Fruit fly (Drosophila melanogaster) whole organism, embryonic: ENCODE measurements around the gene dysc.

ENCODE experiments used
- CG10366 ChIP-seq: fragments of 200-800 bp; sonication (Bioruptor generic); IDR thresholded peaks from 2 replicates; pipeline ENCODE4 v1.3.6; 2022; ENCODE audit warnings: missing biosample characterization, missing genetic modification characterization
- CG11093 ChIP-seq: fragments of 200-800 bp; sonication (Bioruptor generic); IDR thresholded peaks from 3 replicates; pipeline ENCODE4 v1.3.6; 2022; ENCODE audit warnings: missing biosample characterization, missing genetic modification characterization
- CG11723 ChIP-seq: fragments of 200-800 bp; sonication (Bioruptor generic); optimal IDR thresholded peaks from 2 replicates; lab custom pipeline; 2017; ENCODE audit warnings: missing biosample characterization, mild to moderate bottlenecking, missing genetic modification characterization
- CG12104 ChIP-seq: fragments of 200-800 bp; sonication (Bioruptor generic); optimal IDR thresholded peaks from 3 replicates; lab custom pipeline; 2016; ENCODE audit warnings: missing biosample characterization, missing genetic modification characterization
- CG13624 ChIP-seq: fragments of 200-800 bp; sonication (Bioruptor generic); optimal IDR thresholded peaks from 2 replicates; lab custom pipeline; 2016; ENCODE audit warnings: missing biosample characterization, missing genetic modification characterization
- CG13894 ChIP-seq: fragments of 200-800 bp; sonication (Bioruptor generic); optimal IDR thresholded peaks from 3 replicates; lab custom pipeline; 2018; ENCODE audit warnings: missing biosample characterization, mild to moderate bottlenecking, missing genetic modification characterization, moderate library complexity
- CG14441 ChIP-seq: fragments of 200-800 bp; sonication (Bioruptor generic); IDR thresholded peaks from 2 replicates; pipeline ENCODE4 v1.3.6; 2022; ENCODE audit warnings: missing biosample characterization, missing genetic modification characterization
- CG17328 ChIP-seq: fragments of 200-800 bp; sonication (Bioruptor generic); IDR thresholded peaks from 2 replicates; pipeline ENCODE4 v1.3.6; 2022; ENCODE audit warnings: missing biosample characterization, missing genetic modification characterization
- CG17359 ChIP-seq: fragments of 200-800 bp; sonication (Bioruptor generic); optimal IDR thresholded peaks from 3 replicates; lab custom pipeline; 2018; ENCODE audit warnings: missing biosample characterization, mild to moderate bottlenecking, missing genetic modification characterization, moderate library complexity
- CG18262 ChIP-seq: fragments of 200-800 bp; optimal IDR thresholded peaks from 3 replicates; lab custom pipeline; 2019; ENCODE audit warnings: missing biosample characterization, mild to moderate bottlenecking, missing genetic modification characterization, moderate library complexity
- CG2120 ChIP-seq: fragments of 200-800 bp; sonication (Bioruptor generic); optimal IDR thresholded peaks from 3 replicates; lab custom pipeline; 2016; ENCODE audit warnings: missing biosample characterization, missing genetic modification characterization
- CG31441 ChIP-seq: fragments of 200-800 bp; sonication (Bioruptor generic); IDR thresholded peaks from 2 replicates; pipeline ENCODE4 v1.3.6; 2022; ENCODE audit warnings: missing biosample characterization, missing genetic modification characterization
- CG4424 ChIP-seq: fragments of 200-800 bp; sonication (Bioruptor generic); optimal IDR thresholded peaks from 3 replicates; lab custom pipeline; 2016; ENCODE audit warnings: missing biosample characterization, missing genetic modification characterization
- CG4707 ChIP-seq: fragments of 200-800 bp; sonication (Bioruptor generic); optimal IDR thresholded peaks from 2 replicates; lab custom pipeline; 2018; ENCODE audit warnings: missing biosample characterization, mild to moderate bottlenecking, missing genetic modification characterization, moderate library complexity
- CG8290 ChIP-seq, 3 experiments: fragments of 200-800 bp; sonication (Bioruptor generic); optimal IDR thresholded peaks; 2 replicates each; lab custom pipeline; 2016 to 2019; ENCODE audit warnings: missing biosample characterization in 3 of 3, missing genetic modification characterization in 3 of 3, mild to moderate bottlenecking in 2 of 3, moderate library complexity in 1 of 3
- CTCF ChIP-seq: fragments of 200-800 bp; sonication (Bioruptor generic); optimal IDR thresholded peaks from 2 replicates; lab custom pipeline; 2017; ENCODE audit warnings: missing biosample characterization, mild to moderate bottlenecking, missing genetic modification characterization, moderate library complexity
- D ChIP-seq, 2 experiments: fragments of 200-800 bp in 1 of 2; fragments of >200 bp in 1 of 2; sonication (Bioruptor generic) in 1 of 2; optimal IDR thresholded peaks; 2 replicates in 1 of 2; 3 replicates in 1 of 2; lab custom pipeline; 2017; ENCODE audit warnings: mild to moderate bottlenecking in 1 of 2, missing biosample characterization in 1 of 2, missing genetic modification characterization in 1 of 2, missing genetic modification reagents in 1 of 2
- Dip3 ChIP-seq: fragments of 200-800 bp; sonication (Bioruptor generic); optimal IDR thresholded peaks from 3 replicates; lab custom pipeline; 2016; ENCODE audit warnings: missing biosample characterization, missing genetic modification characterization
- Drgx ChIP-seq: fragments of 200-800 bp; sonication (Bioruptor generic); IDR thresholded peaks from 2 replicates; pipeline ENCODE4 v1.3.6; 2022; ENCODE audit warnings: missing biosample characterization, missing genetic modification characterization
- E2f2 ChIP-seq: fragments of 200-800 bp; sonication (Bioruptor generic); IDR thresholded peaks from 2 replicates; pipeline ENCODE4 v1.3.6; 2022; ENCODE audit warnings: missing biosample characterization, missing genetic modification characterization
- Ets97D ChIP-seq: fragments of 200-800 bp; sonication (Bioruptor generic); optimal IDR thresholded peaks from 3 replicates; lab custom pipeline; 2016; ENCODE audit warnings: missing biosample characterization, missing genetic modification characterization
- Fer1 ChIP-seq: fragments of 200-800 bp; sonication (Bioruptor generic); optimal IDR thresholded peaks from 2 replicates; lab custom pipeline; 2017; ENCODE audit warnings: missing biosample characterization, mild to moderate bottlenecking, missing genetic modification characterization
- Fer2 ChIP-seq: fragments of 200-800 bp; sonication (Bioruptor generic); optimal IDR thresholded peaks from 2 replicates; lab custom pipeline; 2018; ENCODE audit warnings: missing biosample characterization, mild to moderate bottlenecking, missing genetic modification characterization, moderate library complexity
- Gsc ChIP-seq: fragments of 200-800 bp; sonication (Bioruptor generic); IDR thresholded peaks from 2 replicates; pipeline ENCODE4 v1.3.6; 2022; ENCODE audit warnings: missing biosample characterization, missing genetic modification characterization
- Hand ChIP-seq: fragments of 200-800 bp; sonication (Bioruptor generic); optimal IDR thresholded peaks from 2 replicates; lab custom pipeline; 2017; ENCODE audit warnings: mild to moderate bottlenecking, missing biosample characterization, missing genetic modification reagents, missing genetic modification characterization
- MTF-1 ChIP-seq: fragments of 200-800 bp; sonication (Bioruptor generic); optimal IDR thresholded peaks from 2 replicates; lab custom pipeline; 2018; ENCODE audit warnings: missing biosample characterization, mild to moderate bottlenecking, missing genetic modification characterization, borderline replicate concordance
- Myb ChIP-seq: fragments of 200-800 bp; sonication (Bioruptor generic); optimal IDR thresholded peaks from 2 replicates; lab custom pipeline; 2016; ENCODE audit warnings: missing biosample characterization, missing genetic modification characterization
- Optix ChIP-seq: fragments of 200-800 bp; sonication (Bioruptor generic); IDR thresholded peaks from 3 replicates; pipeline ENCODE4 v1.3.6; 2022; ENCODE audit warnings: missing biosample characterization, missing genetic modification characterization
- Scr ChIP-seq: fragments of 200-800 bp; sonication (Bioruptor generic); IDR thresholded peaks from 2 replicates; pipeline ENCODE4 v1.3.6; 2022; ENCODE audit warnings: missing biosample characterization, missing genetic modification characterization; ENCODE audit not compliant: partially characterized antibody
- Ssrp ChIP-seq: fragments of 200-800 bp; sonication (Bioruptor generic); optimal IDR thresholded peaks from 2 replicates; lab custom pipeline; 2018; ENCODE audit warnings: missing biosample characterization, mild to moderate bottlenecking, missing genetic modification characterization, moderate library complexity
- Xbp1 ChIP-seq: fragments of 200-800 bp; sonication (Bioruptor generic); optimal IDR thresholded peaks from 3 replicates; lab custom pipeline; 2016; ENCODE audit warnings: missing biosample characterization, mild to moderate bottlenecking, missing genetic modification characterization
- YL-1 ChIP-seq: fragments of 200-800 bp; sonication (Bioruptor generic); optimal IDR thresholded peaks from 3 replicates; lab custom pipeline; 2017; ENCODE audit warnings: missing biosample characterization, mild to moderate bottlenecking, missing genetic modification characterization
- ap ChIP-seq: fragments of 200-800 bp; sonication (Bioruptor generic); IDR thresholded peaks from 2 replicates; pipeline ENCODE4 v1.3.6; 2022; ENCODE audit warnings: missing biosample characterization, missing genetic modification characterization
- cas ChIP-seq: fragments of 200-800 bp; sonication (Bioruptor generic); IDR thresholded peaks from 2 replicates; pipeline ENCODE4 v1.3.6; 2022; ENCODE audit warnings: missing biosample characterization, missing genetic modification characterization
- cg ChIP-seq: fragments of 200-800 bp; sonication (Bioruptor generic); optimal IDR thresholded peaks from 3 replicates; lab custom pipeline; 2019; ENCODE audit warnings: missing biosample characterization, mild to moderate bottlenecking, missing genetic modification characterization, moderate library complexity
- ci ChIP-seq: fragments of 200-800 bp; sonication (Bioruptor generic); IDR thresholded peaks from 3 replicates; pipeline ENCODE4 v1.3.6; 2022; ENCODE audit warnings: missing biosample characterization, missing genetic modification characterization
- dati ChIP-seq: fragments of 200-800 bp; sonication (Bioruptor generic); IDR thresholded peaks from 2 replicates; pipeline ENCODE4 v1.3.6; 2022; ENCODE audit warnings: missing biosample characterization, missing genetic modification characterization
- gfzf ChIP-seq: fragments of 200-800 bp; sonication (Bioruptor generic); optimal IDR thresholded peaks from 2 replicates; lab custom pipeline; 2016; ENCODE audit warnings: missing biosample characterization, mild to moderate bottlenecking, missing genetic modification characterization, moderate library complexity
- gro ChIP-seq: fragments of 200-800 bp; sonication (Bioruptor generic); optimal IDR thresholded peaks from 2 replicates; lab custom pipeline; 2016; ENCODE audit warnings: missing biosample characterization, missing genetic modification characterization
- gt ChIP-seq: fragments of 200-800 bp; sonication (Bioruptor generic); IDR thresholded peaks from 2 replicates; pipeline ENCODE4 v1.3.6; 2022; ENCODE audit warnings: missing biosample characterization, missing genetic modification characterization
- jing ChIP-seq: fragments of 200-800 bp; sonication (Bioruptor generic); optimal IDR thresholded peaks from 2 replicates; lab custom pipeline; 2018; ENCODE audit warnings: missing biosample characterization, mild to moderate bottlenecking, missing genetic modification characterization
- kah ChIP-seq: fragments of 200-800 bp; sonication (Bioruptor generic); optimal IDR thresholded peaks from 2 replicates; lab custom pipeline; 2018; ENCODE audit warnings: missing biosample characterization, mild to moderate bottlenecking, missing genetic modification characterization
- lilli ChIP-seq: fragments of 200-800 bp; sonication (Bioruptor generic); optimal IDR thresholded peaks from 3 replicates; lab custom pipeline; 2016; ENCODE audit warnings: missing biosample characterization, missing genetic modification characterization
- nom ChIP-seq: fragments of 200-800 bp; sonication (Bioruptor generic); optimal IDR thresholded peaks from 2 replicates; lab custom pipeline; 2017; ENCODE audit warnings: missing biosample characterization, missing genetic modification characterization, mild to moderate bottlenecking, moderate library complexity, missing genetic modification reagents
- pnt ChIP-seq: fragments of 200-800 bp; sonication (Bioruptor generic); optimal IDR thresholded peaks from 3 replicates; lab custom pipeline; 2016; ENCODE audit warnings: missing biosample characterization, missing genetic modification characterization
- sna ChIP-seq: fragments of 200-800 bp; sonication (Bioruptor generic); IDR thresholded peaks from 2 replicates; pipeline ENCODE4 v1.3.6; 2022; ENCODE audit warnings: missing biosample characterization, missing genetic modification characterization; ENCODE audit not compliant: partially characterized antibody
- stwl ChIP-seq: fragments of 200-800 bp; sonication (Bioruptor generic); optimal IDR thresholded peaks from 3 replicates; lab custom pipeline; 2018; ENCODE audit warnings: missing biosample characterization, mild to moderate bottlenecking, missing genetic modification characterization, moderate library complexity
- tna ChIP-seq: fragments of 200-800 bp; sonication (Bioruptor generic); IDR thresholded peaks from 2 replicates; pipeline ENCODE4 v1.3.6; 2022; ENCODE audit warnings: missing biosample characterization, missing genetic modification characterization; ENCODE audit not compliant: partially characterized antibody
- twi ChIP-seq: fragments of 200-800 bp; optimal IDR thresholded peaks from 2 replicates; lab custom pipeline; 2019; ENCODE audit warnings: missing biosample characterization, mild to moderate bottlenecking, missing genetic modification characterization, moderate library complexity
- vvl ChIP-seq: fragments of 200-800 bp; sonication (Bioruptor generic); IDR thresholded peaks from 2 replicates; pipeline ENCODE4 v1.3.6; 2022; ENCODE audit warnings: missing biosample characterization, missing genetic modification characterization
- zf30C ChIP-seq: fragments of 200-800 bp; sonication (Bioruptor generic); optimal IDR thresholded peaks from 3 replicates; lab custom pipeline; 2018; ENCODE audit warnings: missing biosample characterization, mild to moderate bottlenecking, missing genetic modification characterization

dysc gene

dm6 chr3L:13865484-13865883 lies 37.6 kb downstream of the dysc start (continued):
- no peak for TF ChIP-seq E2f2 (GFP tag; lab: Robert Waterston, UW)
- no peak for TF ChIP-seq Gsc (GFP tag; lab: Robert Waterston, UW)
- peak; percentile 57 for TF ChIP-seq CTCF
- TF ChIP-seq gt (GFP tag; lab: Robert Waterston, UW) = no peak
- no peak for TF ChIP-seq sna
- TF ChIP-seq Fer1 (GFP tag; lab: Kevin White, UChicago) = peak; percentile 33
- TF ChIP-seq cas (GFP tag; lab: Robert Waterston, UW) = no peak
- TF ChIP-seq twi (tag; lab: Kevin White, UChicago) = peak; percentile 70
- TF ChIP-seq Hand (GFP tag; lab: Kevin White, UChicago) = no peak
- no peak for TF ChIP-seq gfzf
- no peak for TF ChIP-seq tna (GFP tag; lab: Robert Waterston, UW)
- TF ChIP-seq CG18262 (tag; lab: Kevin White, UChicago) = peak; percentile 78
- peak; percentile 42 for TF ChIP-seq jing (GFP tag; lab: Kevin White, UChicago)
- peak; percentile 88 for TF ChIP-seq CG17359 (tag; lab: Kevin White, UChicago)
- peak; percentile 5 for TF ChIP-seq lilli
- TF ChIP-seq CG4707 (GFP tag; lab: Kevin White, UChicago) = peak; percentile 86
- no peak for TF ChIP-seq zf30C (GFP tag; lab: Kevin White, UChicago)
- peak; percentile 61 for TF ChIP-seq CG8290 (GFP tag; optimal IDR thresholded peaks at IDR 0.05; lab: Kevin White, UChicago)
- peak; percentile 64 to 88 for TF ChIP-seq CG8290 (tag; optimal IDR thresholded peaks at IDR 0.05; lab: Kevin White, UChicago)
- TF ChIP-seq Ets97D (GFP tag; lab: Kevin White, UChicago) = no peak
- no peak for TF ChIP-seq CG12104 (GFP tag; lab: Kevin White, UChicago)
- TF ChIP-seq Ssrp = no peak
- TF ChIP-seq CG13894 (tag; lab: Kevin White, UChicago) = no peak
- TF ChIP-seq CG11723 (GFP tag; lab: Kevin White, UChicago) = peak; percentile 66
- TF ChIP-seq Scr (GFP tag; lab: Robert Waterston, UW) = no peak
- TF ChIP-seq vvl = no peak
- no peak for TF ChIP-seq Optix
- TF ChIP-seq CG2120 (GFP tag; lab: Kevin White, UChicago) = no peak
- TF ChIP-seq stwl = peak; percentile 58
- no peak for TF ChIP-seq Dip3 (GFP tag; lab: Kevin White, UChicago)
- TF ChIP-seq Drgx = no peak
- no peak for TF ChIP-seq CG13624
- TF ChIP-seq Myb = no peak
- no peak for TF ChIP-seq nom (GFP tag; lab: Kevin White, UChicago)
- no peak for TF ChIP-seq CG11093
- no peak for TF ChIP-seq CG10366 (GFP tag; lab: Robert Waterston, UW)
- no peak for TF ChIP-seq Xbp1
- TF ChIP-seq kah (GFP tag; lab: Kevin White, UChicago) = peak; percentile 62
- TF ChIP-seq CG17328 (GFP tag; lab: Robert Waterston, UW) = peak; percentile 61
- TF ChIP-seq gro (GFP tag; lab: Kevin White, UChicago) = no peak
- TF ChIP-seq cg (GFP tag; lab: Kevin White, UChicago) = peak; percentile 5
- peak; percentile 91 for TF ChIP-seq MTF-1 (GFP tag; lab: Kevin White, UChicago)
- TF ChIP-seq CG14441 (GFP tag; lab: Robert Waterston, UW) = no peak
- TF ChIP-seq ap (GFP tag; lab: Robert Waterston, UW) = no peak
- TF ChIP-seq YL-1 = peak; percentile 54
- no peak for TF ChIP-seq ci (GFP tag; lab: Robert Waterston, UW)
- TF ChIP-seq CG31441 (GFP tag; lab: Robert Waterston, UW) = peak; percentile 71
- TF ChIP-seq dati = no peak
- TF ChIP-seq pnt = peak; percentile 57
- TF ChIP-seq D (optimal IDR thresholded peaks at IDR 0.05; lab: Kevin White, UChicago) = no peak
- peak; percentile 79 for TF ChIP-seq D (GFP tag; optimal IDR thresholded peaks at IDR 0.05; lab: Kevin White, UChicago)
- peak; percentile 20 for TF ChIP-seq Fer2 (tag; lab: Kevin White, UChicago)
- TF ChIP-seq CG4424 = peak; percentile 64
